Worm (Caenorhabditis elegans) whole organism, L4 larva: ENCODE results near the gene C15H11.1.

Source experiments
- F10B5.3 ChIP-seq: sonication (generic microtip); optimal IDR thresholded peaks from 2 replicates; lab custom pipeline; 2016; ENCODE audit warnings: mild to moderate bottlenecking, missing genetic modification characterization, missing compliant biosample characterization
- F44E2.7 ChIP-seq: fragments of 200-800 bp; sonication (Bioruptor generic); IDR thresholded peaks from 2 replicates; pipeline ENCODE4 v2.1.2; 2022; ENCODE audit warnings: missing genetic modification characterization, missing compliant biosample characterization
- R02D3.7 ChIP-seq: fragments of 150-350 bp; sonication (generic microtip); optimal IDR thresholded peaks from 3 replicates; lab custom pipeline; 2014; ENCODE audit warnings: missing biosample characterization, missing genetic modification characterization
- Y48G9A.11 ChIP-seq: fragments of 200-800 bp; sonication (Bioruptor generic); IDR thresholded peaks from 2 replicates; pipeline ENCODE4 v1.3.6; 2022; ENCODE audit warnings: missing genetic modification reagents, missing genetic modification characterization, missing compliant biosample characterization
- Y5F2A.4 ChIP-seq: fragments of 200-800 bp; sonication (Bioruptor generic); optimal IDR thresholded peaks from 2 replicates; lab custom pipeline; 2018; ENCODE audit warnings: mild to moderate bottlenecking, missing genetic modification characterization, missing compliant biosample characterization
- Y75B8A.6 ChIP-seq: fragments of 200-800 bp; sonication (Bioruptor generic); IDR thresholded peaks from 2 replicates; pipeline ENCODE4 v1.3.6; 2022; ENCODE audit warnings: missing genetic modification reagents, missing genetic modification characterization, missing compliant biosample characterization
- aha-1 ChIP-seq: fragments of 150-350 bp; peaks from one replicate; lab custom pipeline; 2014; ENCODE audit warnings: missing biosample characterization, missing genetic modification characterization
- ama-1 ChIP-seq: fragments of 150-350 bp; optimal IDR thresholded peaks from 2 replicates; lab custom pipeline; 2014; ENCODE audit warnings: inconsistent platforms, mixed read lengths
- ceh-20 ChIP-seq: fragments of 200-800 bp; sonication (Bioruptor generic); IDR thresholded peaks from 2 replicates; pipeline ENCODE4 v1.3.6; 2022; ENCODE audit warnings: missing genetic modification reagents, missing genetic modification characterization, missing compliant biosample characterization
- ceh-28 ChIP-seq: fragments of 150-350 bp; optimal IDR thresholded peaks from 2 replicates; lab custom pipeline; 2014; ENCODE audit warnings: missing biosample characterization, missing genetic modification reagents, missing genetic modification characterization
- dmd-9 ChIP-seq: fragments of 200-800 bp; sonication (Bioruptor generic); IDR thresholded peaks from 2 replicates; pipeline ENCODE4 v1.3.6; 2022; ENCODE audit warnings: missing genetic modification reagents, missing genetic modification characterization, missing compliant biosample characterization
- dpl-1 ChIP-seq: fragments of 150-350 bp; optimal IDR thresholded peaks from 2 replicates; lab custom pipeline; 2014; ENCODE audit warnings: missing biosample characterization, missing genetic modification reagents, missing genetic modification characterization
- egl-43 ChIP-seq: fragments of 200-800 bp; sonication (Bioruptor generic); IDR thresholded peaks from 2 replicates; pipeline ENCODE4 v1.3.6; 2022; ENCODE audit warnings: missing genetic modification reagents, missing genetic modification characterization, missing compliant biosample characterization
- fkh-10 ChIP-seq: fragments of 150-350 bp; optimal IDR thresholded peaks from 2 replicates; lab custom pipeline; 2014; ENCODE audit warnings: missing biosample characterization, missing genetic modification reagents, missing genetic modification characterization
- gei-8 ChIP-seq: fragments of 200-800 bp; sonication (Bioruptor generic); optimal IDR thresholded peaks from 2 replicates; lab custom pipeline; 2018; ENCODE audit warnings: mild to moderate bottlenecking, missing genetic modification characterization, missing compliant biosample characterization
- hlh-30 ChIP-seq: sonication (generic microtip); optimal IDR thresholded peaks from 2 replicates; lab custom pipeline; 2017; ENCODE audit warnings: antibody characterized with exemption, mild to moderate bottlenecking, missing genetic modification characterization, missing compliant biosample characterization; ENCODE audit not compliant: insufficient read depth
- hmg-1.1 ChIP-seq: fragments of 200-800 bp; sonication (Bioruptor generic); IDR thresholded peaks from 2 replicates; pipeline ENCODE4 v1.3.6; 2022; ENCODE audit warnings: missing genetic modification reagents, missing genetic modification characterization, missing compliant biosample characterization
- lin-13 ChIP-seq: fragments of 150-350 bp; optimal IDR thresholded peaks from 2 replicates; lab custom pipeline; 2014; ENCODE audit warnings: missing biosample characterization, missing genetic modification reagents, missing genetic modification characterization
- madf-5 ChIP-seq, 2 experiments: fragments of 200-800 bp; sonication (Bioruptor generic); IDR thresholded peaks; 2 replicates each; pipeline ENCODE4 v1.3.6; 2022; ENCODE audit warnings: missing compliant biosample characterization in 2 of 2, missing genetic modification characterization in 2 of 2
- mdt-29 ChIP-seq: fragments of 200-800 bp; sonication (Bioruptor generic); IDR thresholded peaks from 2 replicates; pipeline ENCODE4 v1.3.6; 2022; ENCODE audit warnings: missing genetic modification reagents, missing genetic modification characterization, missing compliant biosample characterization
- mes-2 ChIP-seq: sonication (generic microtip); optimal IDR thresholded peaks from 2 replicates; lab custom pipeline; 2016; ENCODE audit warnings: missing genotype, mild to moderate bottlenecking, missing genetic modification characterization, missing compliant biosample characterization; ENCODE audit not compliant: poor library complexity, severe bottlenecking
- mxl-3 ChIP-seq: fragments of 200-800 bp; sonication (Bioruptor generic); optimal IDR thresholded peaks from 2 replicates; lab custom pipeline; 2018; ENCODE audit warnings: mild to moderate bottlenecking, missing genetic modification characterization, missing compliant biosample characterization
- nhr-11 ChIP-seq: fragments of 150-350 bp; optimal IDR thresholded peaks from 2 replicates; lab custom pipeline; 2014; ENCODE audit warnings: missing biosample characterization, missing genetic modification characterization
- nhr-25 ChIP-seq: sonication (generic microtip); optimal IDR thresholded peaks from 2 replicates; lab custom pipeline; 2017; ENCODE audit warnings: missing genetic modification characterization, mild to moderate bottlenecking, missing compliant biosample characterization, antibody characterized with exemption, moderate library complexity, borderline replicate concordance; ENCODE audit not compliant: insufficient read depth
- nhr-28 ChIP-seq: fragments of 150-350 bp; optimal IDR thresholded peaks from 2 replicates; lab custom pipeline; 2014; ENCODE audit warnings: missing biosample characterization, missing genetic modification characterization
- nhr-42 ChIP-seq: fragments of 200-800 bp; sonication (Bioruptor generic); IDR thresholded peaks from 2 replicates; pipeline ENCODE4 v1.3.6; 2022; ENCODE audit warnings: missing genetic modification characterization, missing compliant biosample characterization
- nhr-77 ChIP-seq: fragments of 150-350 bp; optimal IDR thresholded peaks from 2 replicates; lab custom pipeline; 2014; ENCODE audit warnings: missing biosample characterization, missing genetic modification characterization
- pha-4 ChIP-seq, 2 experiments: fragments of 150-350 bp in 1 of 2; fragments of 200-800 bp in 1 of 2; sonication (Bioruptor generic) in 1 of 2; IDR thresholded peaks in 1 of 2; optimal IDR thresholded peaks in 1 of 2; 2 replicates each; pipeline versions ENCODE4 v1.3.6 to Lab custom; 2014 to 2022; ENCODE audit warnings: missing genetic modification characterization in 2 of 2, missing genetic modification reagents in 2 of 2, missing biosample characterization in 1 of 2, missing compliant biosample characterization in 1 of 2
- rbr-2 ChIP-seq: sonication (generic microtip); optimal IDR thresholded peaks from 2 replicates; lab custom pipeline; 2016; ENCODE audit warnings: missing genotype, missing genetic modification characterization, missing compliant biosample characterization
- skn-1 ChIP-seq: fragments of 150-350 bp; optimal IDR thresholded peaks from 2 replicates; lab custom pipeline; 2014; ENCODE audit warnings: missing biosample characterization, missing genetic modification characterization
- spr-1 ChIP-seq: sonication (generic microtip); optimal IDR thresholded peaks from 2 replicates; lab custom pipeline; 2016; ENCODE audit warnings: mild to moderate bottlenecking, missing genetic modification characterization, missing compliant biosample characterization
- tag-97 ChIP-seq: fragments of 200-800 bp; sonication (Bioruptor generic); IDR thresholded peaks from 2 replicates; pipeline ENCODE4 v1.3.6; 2022; ENCODE audit warnings: missing genetic modification characterization, missing compliant biosample characterization
- unc-130 ChIP-seq: sonication (generic microtip); optimal IDR thresholded peaks from 2 replicates; lab custom pipeline; 2016; ENCODE audit warnings: missing genetic modification reagents, missing genetic modification characterization, missing compliant biosample characterization
- unc-39 ChIP-seq: sonication (generic microtip); optimal IDR thresholded peaks from 2 replicates; lab custom pipeline; 2017; ENCODE audit warnings: missing biosample characterization, missing genetic modification characterization
- unc-62 ChIP-seq, 3 experiments: fragments of 150-350 bp in 1 of 3; sonication (generic microtip); optimal IDR thresholded peaks in 2 of 3; peaks in 1 of 3; 1 replicate in 1 of 3; 2 replicates in 2 of 3; lab custom pipeline; 2014 to 2017; ENCODE audit warnings: missing biosample characterization in 3 of 3, missing genetic modification characterization in 3 of 3, missing genetic modification reagents in 3 of 3, missing genotype in 1 of 3
- zfp-2 ChIP-seq: sonication (generic microtip); optimal IDR thresholded peaks from 2 replicates; lab custom pipeline; 2016; ENCODE audit warnings: mild to moderate bottlenecking, missing genetic modification characterization, missing compliant biosample characterization
- zfp-3 ChIP-seq: fragments of 200-800 bp; sonication (Bioruptor generic); conservative IDR thresholded peaks from 2 replicates; pipeline ENCODE4 v1.3.6; 2022; ENCODE audit warnings: missing genetic modification reagents, missing genetic modification characterization, missing compliant biosample characterization

The C15H11.1 gene

ce11 chrV:14428865-14429264, 35.3 kb downstream of the C15H11.1 start, which contains the start of gene F23B12.1:
Gene F23B12.1 (plus strand): TSS chrV:14429165.
- TF ChIP-seq F10B5.3 (tag; lab: Kevin White, UChicago) (no peak), dpl-1 (GFP tag; lab: Kevin White, UChicago) (no peak), unc-62 (GFP tag; optimal IDR thresholded peaks at IDR 0.05 in 1 of 2; lab: Kevin White, UChicago) (peak in 1 of 2 experiments; percentile 29), unc-62 (tag; optimal IDR thresholded peaks at IDR 0.05; lab: Kevin White, UChicago) (no peak)

DNA sequence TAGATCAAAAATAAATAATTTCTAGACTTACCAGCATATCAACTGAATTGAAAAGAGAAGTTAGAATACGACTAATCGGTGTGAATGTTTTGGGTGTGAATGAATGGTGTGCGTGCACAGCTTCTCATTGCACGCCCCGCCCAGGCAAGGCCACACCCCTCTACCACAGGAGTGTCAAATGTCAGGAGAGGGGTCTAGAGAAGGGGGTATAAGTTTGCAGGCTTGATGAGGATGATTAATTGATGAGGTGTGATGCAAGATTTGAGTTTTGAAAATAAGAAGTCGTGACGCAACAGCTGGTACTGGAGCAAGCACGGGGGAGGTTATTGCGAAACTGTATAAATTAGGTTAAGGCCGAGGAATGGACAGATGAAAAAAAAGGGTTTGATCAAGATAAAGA, 38.7 kb downstream of the C15H11.1 start, which contains the start of gene egl-1:
Gene egl-1, minus strand, starts transcription at position 101 of the 400 bp plus-strand sequence.
- no peak for TF ChIP-seq unc-130
- TF ChIP-seq lin-13 (GFP tag; lab: Kevin White, UChicago), result no peak
- no peak for TF ChIP-seq ceh-20 (GFP tag; lab: Robert Waterston, UW)
- TF ChIP-seq dmd-9 (GFP tag; lab: Robert Waterston, UW), result no peak

- TF ChIP-seq R02D3.7 (tag; lab: Kevin White, UChicago) (no peak), skn-1 (tag; lab: Kevin White, UChicago) (no peak), hmg-1.1 (GFP tag; lab: Robert Waterston, UW) (no peak), ama-1 (no peak), F44E2.7 (GFP tag; lab: Robert Waterston, UW) (no peak), unc-39 (no peak), Y48G9A.11 (GFP tag; lab: Robert Waterston, UW) (no peak), nhr-42 (no peak), Y5F2A.4 (no peak), nhr-28 (tag; lab: Kevin White, UChicago) (no peak), dpl-1 (GFP tag; lab: Kevin White, UChicago) (no peak), mxl-3 (GFP tag; lab: Kevin White, UChicago) (no peak), nhr-77 (tag; lab: Kevin White, UChicago) (no peak), mdt-29 (no peak)
Measured at ce11 chrV:14433584-14433983, 40.0 kb downstream of the C15H11.1 start.

DNA sequence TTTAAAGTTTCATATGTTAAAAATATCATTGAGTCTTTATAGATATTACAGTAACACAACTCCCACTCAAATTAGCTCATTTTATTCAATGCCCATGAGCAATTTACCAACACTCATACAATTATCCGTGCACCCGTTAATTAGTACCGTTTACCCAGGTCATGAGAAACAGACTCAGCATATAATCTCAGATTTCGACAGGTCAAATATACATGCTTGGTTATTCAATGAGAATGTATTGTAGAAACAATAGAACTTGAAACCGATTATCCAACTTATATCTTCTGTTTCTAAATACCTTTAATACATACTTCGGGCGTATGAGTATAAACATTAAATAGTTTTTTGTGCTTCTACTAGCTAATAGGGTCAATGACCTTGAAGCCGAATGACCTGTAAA, 42.6 kb downstream of the C15H11.1 start:
- TF ChIP-seq gei-8 (GFP tag; lab: Kevin White, UChicago) (no peak), pha-4 (GFP tag; IDR thresholded peaks at IDR 0.05; lab: Robert Waterston, UW) (no peak), pha-4 (tag; optimal IDR thresholded peaks at IDR 0.05; lab: Kevin White, UChicago) (no peak), madf-5 (GFP tag; IDR thresholded peaks at IDR 0.05; lab: Robert Waterston, UW) (no peak), nhr-28 (tag; lab: Kevin White, UChicago) (no peak), egl-43 (GFP tag; lab: Robert Waterston, UW) (no peak), ama-1 (no peak)

DNA sequence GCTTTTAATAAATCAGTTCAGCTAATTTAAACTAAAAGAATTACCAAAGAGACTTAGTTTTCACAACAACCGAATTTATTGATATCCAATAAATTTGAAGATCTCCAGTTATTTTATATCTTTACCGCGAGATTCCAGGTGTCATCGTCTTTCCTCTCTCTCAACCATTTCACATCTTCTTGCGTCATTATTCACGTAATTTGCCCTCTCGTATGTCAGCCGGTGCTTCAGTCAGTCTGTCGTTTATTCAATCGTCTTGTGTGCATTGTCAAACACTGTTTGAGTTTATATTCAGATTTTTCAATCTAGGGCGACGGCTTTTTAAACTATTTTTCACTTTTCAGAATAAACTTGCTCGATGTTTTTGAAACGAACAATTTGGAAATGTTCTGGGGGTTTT, 43.8 kb downstream of the C15H11.1 start:
- TF ChIP-seq spr-1 (tag; lab: Kevin White, UChicago) (no peak), rbr-2 (tag; lab: Kevin White, UChicago) (no peak), aha-1 (tag; lab: Kevin White, UChicago) (peak; percentile 11)

- TF ChIP-seq unc-62 (GFP tag; optimal IDR thresholded peaks at IDR 0.05 in 1 of 2; lab: Kevin White, UChicago) (peak in 1 of 2 experiments; percentile 57), unc-62 (tag; optimal IDR thresholded peaks at IDR 0.05; lab: Kevin White, UChicago) (no peak), aha-1 (tag; lab: Kevin White, UChicago) (peak; percentile 91), fkh-10 (GFP tag; lab: Kevin White, UChicago) (no peak)
- TF ChIP-seq, all 104 proteins: peak for 2
Measured at ce11 chrV:14438099-14438739, 44.6 kb downstream of the C15H11.1 start.

- TF ChIP-seq aha-1 (tag; lab: Kevin White, UChicago) (peak; percentile 55), zfp-3 (GFP tag; lab: Robert Waterston, UW) (no peak), nhr-77 (tag; lab: Kevin White, UChicago) (no peak), ceh-28 (tag; lab: Kevin White, UChicago) (no peak), unc-62 (GFP tag; optimal IDR thresholded peaks at IDR 0.05 in 1 of 2; lab: Kevin White, UChicago) (peak in 1 of 2 experiments; percentile 97), unc-62 (tag; optimal IDR thresholded peaks at IDR 0.05; lab: Kevin White, UChicago) (no peak), hlh-30 (no peak), mes-2 (tag; lab: Kevin White, UChicago) (no peak), unc-39 (no peak), tag-97 (GFP tag; lab: Robert Waterston, UW) (no peak), fkh-10 (GFP tag; lab: Kevin White, UChicago) (no peak), Y75B8A.6 (GFP tag; lab: Robert Waterston, UW) (no peak), nhr-25 (no peak), zfp-2 (tag; lab: Kevin White, UChicago) (no peak), nhr-11 (tag; lab: Kevin White, UChicago) (no peak)
Measured at ce11 chrV:14439236-14439635, 45.6 kb downstream of the C15H11.1 start.
